Fruit fly (Drosophila melanogaster): ENCODE results near the gene CG5355.
A peak's percentile ranks its signal among the peaks of the same experiment; 100 is the strongest.

Gene CG5355

DNA sequence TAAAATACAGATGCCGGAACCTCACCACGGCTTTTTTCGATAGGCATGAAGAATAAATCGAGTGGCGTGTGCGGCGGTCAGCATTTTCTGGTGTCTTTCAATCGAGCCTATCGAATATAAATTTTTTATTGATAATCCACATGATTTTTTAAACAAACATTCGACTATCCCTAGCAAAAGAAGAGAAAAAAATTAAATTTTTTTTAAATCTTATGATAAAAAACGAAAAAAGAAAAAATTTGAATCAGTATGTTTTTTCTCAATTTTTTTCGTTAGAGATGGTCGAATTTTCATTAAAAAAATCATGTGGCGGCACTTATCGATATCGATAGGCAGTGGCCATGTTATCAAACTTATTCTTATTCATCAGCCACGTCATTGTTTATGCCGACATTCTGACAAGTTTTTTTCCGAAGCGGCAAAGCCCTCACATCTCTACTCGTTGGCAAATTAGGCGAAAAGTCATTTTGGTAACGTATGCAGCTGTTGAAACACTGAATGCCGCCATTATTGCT is 13.3 kb upstream of the CG5355 start, which contains the start of the genes SmB and KdelR:
SmB (minus strand) TSS at position 94 of the 515 bp plus-strand sequence.
KdelR (plus strand) TSS at position 354 of the 515 bp plus-strand sequence.
- TF ChIP-seq CG10348 (GFP tag; IDR thresholded peaks at IDR 0.05) (no peak), Pif1B (GFP tag; optimal IDR thresholded peaks at IDR 0.05) (no peak), CG17806 (tag; optimal IDR thresholded peaks at IDR 0.05) (no peak), EcR (GFP tag; optimal IDR thresholded peaks at IDR 0.05) (no peak), CG9948 (tag; optimal IDR thresholded peaks at IDR 0.05) (no peak), rn (GFP tag; IDR thresholded peaks at IDR 0.05) (no peak), CG12605 (GFP tag; IDR thresholded peaks at IDR 0.05) (no peak), CG14655 (GFP tag; optimal IDR thresholded peaks at IDR 0.05) (no peak), CG4496 (GFP tag; IDR thresholded peaks at IDR 0.05) (no peak), CG8301 (tag; optimal IDR thresholded peaks at IDR 0.05) (no peak), gl (tag; optimal IDR thresholded peaks at IDR 0.05) (no peak), fd96Ca (GFP tag; IDR thresholded peaks at IDR 0.05) (no peak), Snoo (tag; optimal IDR thresholded peaks at IDR 0.05) (no peak), Ets98B (GFP tag; IDR thresholded peaks at IDR 0.05) (no peak)

DNA sequence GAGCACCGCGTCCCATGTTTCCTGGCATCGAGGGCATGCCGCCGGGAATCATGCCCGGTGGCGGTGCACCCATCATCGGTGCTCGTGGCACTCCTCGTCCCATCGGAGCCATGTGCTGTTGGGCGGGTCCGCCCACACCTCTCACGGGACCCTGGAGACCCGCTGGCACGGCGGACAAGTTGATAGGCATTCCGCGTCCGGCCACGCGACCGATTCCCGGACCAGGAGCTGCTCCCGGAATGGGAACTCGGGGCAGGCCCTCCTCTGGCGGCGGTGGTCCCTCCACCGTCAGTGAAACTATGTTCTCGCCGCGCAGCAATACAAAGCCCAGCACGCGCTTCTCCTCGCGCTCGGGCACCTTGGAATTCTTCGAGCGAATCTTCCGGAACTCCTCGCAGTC is 12.3 kb upstream of the CG5355 start:
- no peak for TF ChIP-seq rn (GFP tag; IDR thresholded peaks at IDR 0.05)
- TF ChIP-seq CG8301 (tag; optimal IDR thresholded peaks at IDR 0.05), result no peak
- no peak for TF ChIP-seq Snoo (tag; optimal IDR thresholded peaks at IDR 0.05)
- TF ChIP-seq CG13204 (GFP tag; optimal IDR thresholded peaks at IDR 0.05), result no peak
- TF ChIP-seq Pif1B (GFP tag; optimal IDR thresholded peaks at IDR 0.05), result no peak

DNA sequence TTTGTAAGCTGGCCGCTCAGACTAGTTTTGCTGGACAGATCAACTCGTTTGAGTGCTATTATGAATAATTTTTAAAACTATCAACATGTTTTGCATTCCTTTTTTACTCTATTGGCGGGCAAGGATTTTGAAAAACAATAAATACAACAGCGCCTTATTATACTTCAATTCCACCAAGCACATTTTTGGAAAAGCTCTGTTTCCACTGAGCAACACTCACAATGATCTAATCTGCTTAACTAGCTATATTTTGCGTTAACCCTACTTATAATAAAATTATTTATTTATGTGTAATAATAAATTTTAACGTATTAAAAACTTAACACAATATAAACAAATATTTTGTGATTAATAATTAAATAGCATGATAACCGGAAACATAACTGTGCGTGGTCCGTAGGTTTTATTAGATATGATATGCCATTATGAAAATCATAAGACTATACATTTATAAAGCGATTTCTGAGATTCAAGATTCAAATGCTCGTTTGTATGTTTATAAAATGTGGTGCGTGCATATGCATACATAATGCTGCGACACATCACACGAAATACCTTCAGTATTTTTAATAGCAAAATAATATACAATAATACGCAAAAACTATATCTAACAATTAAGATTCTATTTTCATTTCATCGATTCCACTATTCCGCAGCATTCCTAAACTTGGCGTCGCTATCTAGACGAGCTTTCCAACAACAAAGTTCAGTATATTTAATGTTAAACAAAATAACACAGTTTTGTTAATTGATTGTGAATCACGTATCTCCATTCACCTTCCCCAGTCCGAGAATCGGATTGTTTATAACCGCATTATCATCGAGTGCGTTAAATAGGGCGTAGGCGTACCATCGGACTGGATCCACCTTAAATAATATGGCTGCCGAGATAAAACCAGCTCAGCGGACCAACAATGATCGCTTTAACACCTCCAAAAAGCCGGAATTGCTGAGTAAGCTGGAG is 9.7 kb upstream of the CG5355 start, which contains the start of the genes pie and Wdfy2:
pie (minus strand) TSS at position 138 of the 964 bp plus-strand sequence.
Wdfy2 (plus strand) TSS at position 649 of the 964 bp plus-strand sequence.
- TF ChIP-seq CG15710 (tag; optimal IDR thresholded peaks at IDR 0.05), result peak; percentile 16
- no peak for TF ChIP-seq CG14655 (GFP tag; optimal IDR thresholded peaks at IDR 0.05)

DNA sequence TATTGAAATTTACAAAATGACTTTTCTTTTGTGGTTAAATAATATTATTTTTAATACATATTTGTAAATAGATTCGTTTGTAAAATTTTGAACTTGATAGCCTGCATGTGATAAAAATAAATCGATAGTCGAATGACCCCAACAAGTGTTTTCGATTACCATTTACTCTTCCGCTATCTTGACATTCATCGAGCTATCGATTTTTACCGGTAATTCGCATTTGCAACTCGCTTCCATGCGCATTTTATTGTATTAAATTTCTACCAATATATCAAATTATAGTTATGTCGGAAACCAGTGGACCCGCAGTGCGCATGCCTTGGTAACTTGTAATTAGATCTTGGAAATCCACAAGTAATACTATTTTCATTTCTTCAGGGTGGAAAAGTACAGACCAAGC is 5.7 kb upstream of the CG5355 start, which contains the start of gene RfC3:
RfC3 (plus strand) TSS at position 210 of the 400 bp plus-strand sequence.
- TF ChIP-seq Ets98B (GFP tag; IDR thresholded peaks at IDR 0.05) (no peak), CG34367 (tag; optimal IDR thresholded peaks at IDR 0.05) (no peak), CG13204 (GFP tag; optimal IDR thresholded peaks at IDR 0.05) (no peak), Snoo (tag; optimal IDR thresholded peaks at IDR 0.05) (no peak), EcR (GFP tag; optimal IDR thresholded peaks at IDR 0.05) (no peak), CG9948 (tag; optimal IDR thresholded peaks at IDR 0.05) (no peak), rn (GFP tag; IDR thresholded peaks at IDR 0.05) (no peak), CG12605 (GFP tag; IDR thresholded peaks at IDR 0.05) (no peak)

DNA sequence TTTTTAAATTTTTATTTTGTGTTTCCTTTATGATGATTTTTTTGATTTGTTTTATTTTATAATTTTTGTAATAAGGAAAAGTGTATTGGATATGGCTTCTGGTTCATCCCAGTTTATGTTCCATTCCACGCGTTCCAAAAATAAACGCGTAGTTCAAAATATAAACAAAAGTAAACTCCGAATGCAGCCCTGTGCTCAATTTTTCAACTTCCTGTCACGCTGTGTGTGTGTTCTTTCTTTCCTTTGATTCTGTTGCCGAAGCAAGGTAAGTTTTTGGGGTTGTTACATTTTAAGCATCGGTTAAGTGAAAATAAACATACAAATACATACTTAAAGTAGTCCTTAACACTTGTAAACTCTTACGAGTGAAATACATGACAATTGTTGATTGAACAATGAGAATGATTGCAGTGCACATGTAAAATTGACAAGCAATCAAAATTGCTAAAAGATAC is 5.1 kb downstream of the CG5355 start, which contains the start of the genes Ip259 and RpS27A:
Ip259 (plus strand) TSS at position 231 of the 455 bp plus-strand sequence.
RpS27A (plus strand) TSS at position 231 of the 455 bp plus-strand sequence.
- TF ChIP-seq CG32121 (GFP tag; IDR thresholded peaks at IDR 0.05) (peak; percentile 50; the same call in 1 of the 2 replicates), CG13204 (GFP tag; optimal IDR thresholded peaks at IDR 0.05) (no peak), CG8301 (tag; optimal IDR thresholded peaks at IDR 0.05) (no peak), CG15710 (tag; optimal IDR thresholded peaks at IDR 0.05) (peak; percentile 62), Snoo (tag; optimal IDR thresholded peaks at IDR 0.05) (peak; percentile 85), CG34367 (tag; optimal IDR thresholded peaks at IDR 0.05) (peak; percentile 67), CG4496 (GFP tag; IDR thresholded peaks at IDR 0.05) (peak; percentile 83; the same call in 2 of the 3 replicates), CG17806 (tag; optimal IDR thresholded peaks at IDR 0.05) (peak; percentile 20), gl (tag; optimal IDR thresholded peaks at IDR 0.05) (peak; percentile 52)

DNA sequence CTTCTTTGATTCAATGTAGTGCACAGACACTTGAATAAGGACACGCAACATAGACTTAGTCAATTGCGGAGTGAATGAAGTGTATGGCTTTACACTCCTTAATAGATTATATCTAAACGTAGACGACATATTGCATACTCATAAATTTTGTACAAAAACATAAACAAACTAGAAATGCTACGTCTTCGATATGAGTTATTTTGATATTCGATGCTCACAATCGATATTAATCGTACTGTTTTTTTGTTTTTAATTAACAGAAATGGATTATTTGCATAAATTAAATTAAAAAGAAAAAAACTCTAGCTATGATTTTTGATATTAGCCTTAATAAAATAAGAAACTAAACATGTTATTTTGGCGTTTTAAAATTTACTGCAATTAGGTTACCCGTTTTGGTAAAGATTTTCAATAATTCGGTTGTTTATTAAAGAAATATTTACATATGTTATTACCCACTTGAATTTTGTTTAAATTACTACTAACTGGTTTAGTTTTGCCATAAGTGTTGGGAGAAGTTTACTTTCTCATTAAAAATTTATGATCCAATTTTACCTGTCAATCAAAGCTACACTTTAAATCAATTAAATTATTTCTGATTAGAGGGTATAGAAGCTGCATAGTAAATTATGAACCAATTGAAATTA is 8.1 kb downstream of the CG5355 start, which contains the start of the genes CG17768, LSm-4 and Ir31a:
CG17768 (minus strand) TSS at position 196 of the 647 bp plus-strand sequence.
LSm-4 (minus strand) TSS at position 196 of the 647 bp plus-strand sequence.
Ir31a (plus strand) TSS at position 558 of the 647 bp plus-strand sequence.
- no peak for TF ChIP-seq CG13204 (GFP tag; optimal IDR thresholded peaks at IDR 0.05)

DNA sequence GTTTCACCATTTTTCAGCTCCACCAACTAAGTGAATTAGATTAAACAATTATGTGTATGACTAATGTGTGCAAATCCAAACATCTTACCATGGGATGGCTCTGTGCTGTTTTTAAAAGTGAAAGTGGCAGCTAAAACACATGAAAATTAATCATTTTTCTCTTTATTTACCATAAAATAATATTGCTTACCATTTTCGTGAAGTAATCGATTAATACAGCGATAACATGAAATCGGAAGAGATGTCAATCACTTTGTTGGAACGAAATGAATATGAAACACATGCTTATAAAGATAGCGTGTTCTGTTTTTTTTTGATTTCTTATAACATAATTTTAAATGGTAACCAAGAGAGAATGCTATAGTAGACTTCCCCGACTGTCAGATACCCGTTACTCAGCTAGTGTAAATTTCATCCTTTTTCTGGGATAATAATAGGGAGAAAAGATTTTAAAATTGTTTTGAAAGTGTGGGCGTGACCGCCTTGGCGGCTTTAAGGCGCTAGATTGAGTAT is 9.4 kb downstream of the CG5355 start:
- TF ChIP-seq Ets98B (GFP tag; IDR thresholded peaks at IDR 0.05), result no peak
- no peak for TF ChIP-seq EcR (GFP tag; optimal IDR thresholded peaks at IDR 0.05)
- no peak for TF ChIP-seq Pif1B (GFP tag; optimal IDR thresholded peaks at IDR 0.05)
- TF ChIP-seq CG12605 (GFP tag; IDR thresholded peaks at IDR 0.05), result no peak
- TF ChIP-seq Pif1A (GFP tag; optimal IDR thresholded peaks at IDR 0.05), result no peak
- no peak for TF ChIP-seq CG4496 (GFP tag; IDR thresholded peaks at IDR 0.05)
- no peak for TF ChIP-seq rn (GFP tag; IDR thresholded peaks at IDR 0.05)
- no peak for TF ChIP-seq CG10348 (GFP tag; IDR thresholded peaks at IDR 0.05)
- no peak for TF ChIP-seq D1 (tag; optimal IDR thresholded peaks at IDR 0.05)
- no peak for TF ChIP-seq gl (tag; optimal IDR thresholded peaks at IDR 0.05)
- TF ChIP-seq CG13204 (GFP tag; optimal IDR thresholded peaks at IDR 0.05), result no peak
- TF ChIP-seq CG34367 (tag; optimal IDR thresholded peaks at IDR 0.05), result no peak
- TF ChIP-seq CG32121 (GFP tag; IDR thresholded peaks at IDR 0.05), result no peak
- no peak for TF ChIP-seq CG17806 (tag; optimal IDR thresholded peaks at IDR 0.05)
- no peak for TF ChIP-seq CG8159 (tag; optimal IDR thresholded peaks at IDR 0.05)
- TF ChIP-seq Snoo (tag; optimal IDR thresholded peaks at IDR 0.05), result no peak
- no peak for TF ChIP-seq CG15710 (tag; optimal IDR thresholded peaks at IDR 0.05)
